Worm (Caenorhabditis elegans) whole organism, L3 larva: ENCODE measurements around the gene F57A8.6.

ENCODE experiments used
- R02D3.7 ChIP-seq: fragments of 150-350 bp; optimal IDR thresholded peaks from 2 replicates; lab custom pipeline; 2014; ENCODE audit warnings: missing biosample characterization, missing genetic modification characterization
- ama-1 ChIP-seq: fragments of 150-350 bp; optimal IDR thresholded peaks from 2 replicates; lab custom pipeline; 2018
- ceh-28 ChIP-seq: fragments of 150-350 bp; optimal IDR thresholded peaks from 2 replicates; lab custom pipeline; 2014; ENCODE audit warnings: missing biosample characterization, missing genetic modification reagents, missing genetic modification characterization
- ceh-82 ChIP-seq: fragments of 150-350 bp; optimal IDR thresholded peaks from 2 replicates; lab custom pipeline; 2014; ENCODE audit warnings: missing biosample characterization, missing genetic modification characterization
- daf-12 ChIP-seq: fragments of 150-350 bp; optimal IDR thresholded peaks from 2 replicates; lab custom pipeline; 2014; ENCODE audit warnings: missing biosample characterization, missing genetic modification reagents, missing genetic modification characterization
- fkh-10 ChIP-seq: sonication (generic microtip); optimal IDR thresholded peaks from 2 replicates; lab custom pipeline; 2017; ENCODE audit warnings: missing biosample characterization, missing genetic modification reagents, missing genetic modification characterization
- nhr-11 ChIP-seq: fragments of 150-350 bp; optimal IDR thresholded peaks from 2 replicates; lab custom pipeline; 2014; ENCODE audit warnings: missing biosample characterization, missing genetic modification characterization
- nhr-23 ChIP-seq: fragments of 150-350 bp; optimal IDR thresholded peaks from 2 replicates; lab custom pipeline; 2014; ENCODE audit warnings: missing biosample characterization, missing genetic modification reagents, missing genetic modification characterization
- nhr-237 ChIP-seq: fragments of 150-350 bp; optimal IDR thresholded peaks from 2 replicates; lab custom pipeline; 2014; ENCODE audit warnings: missing biosample characterization, missing genetic modification characterization
- nhr-67 ChIP-seq: fragments of 150-350 bp; optimal IDR thresholded peaks from 2 replicates; lab custom pipeline; 2014; ENCODE audit warnings: missing biosample characterization, missing genetic modification characterization
- ztf-11 ChIP-seq: fragments of 150-350 bp; optimal IDR thresholded peaks from 2 replicates; lab custom pipeline; 2014; ENCODE audit warnings: missing biosample characterization, missing genetic modification characterization

DNA sequence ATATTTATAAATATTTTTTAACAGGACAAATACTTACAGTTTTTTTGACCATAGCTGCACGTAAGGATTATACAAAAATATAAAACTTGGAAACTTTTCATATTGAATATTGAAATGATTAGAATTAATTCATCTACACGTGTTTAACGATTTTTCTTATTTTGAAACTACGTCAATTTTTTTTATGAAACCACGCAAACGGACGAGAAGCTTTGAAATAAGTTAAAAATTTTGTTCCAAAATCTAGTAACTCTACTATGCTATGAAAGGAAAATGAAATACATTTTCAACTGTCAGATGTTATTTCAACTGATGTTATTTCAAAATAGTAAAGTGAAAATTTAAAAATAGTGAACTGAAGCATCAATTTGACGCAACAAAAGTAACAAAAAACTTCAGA lies at the start of gene F57A8.6:
- TF ChIP-seq nhr-23 (tag; lab: Kevin White, UChicago) (no peak), nhr-11 (no peak), nhr-237 (tag; lab: Kevin White, UChicago) (no peak), ceh-82 (tag; lab: Kevin White, UChicago) (no peak), ceh-28 (tag; lab: Kevin White, UChicago) (no peak), ama-1 (lab: Kevin White, UChicago) (no peak), fkh-10 (GFP tag; lab: Kevin White, UChicago) (no peak), daf-12 (tag; lab: Kevin White, UChicago) (no peak), ztf-11 (tag; lab: Kevin White, UChicago) (no peak), R02D3.7 (no peak), nhr-67 (tag; lab: Kevin White, UChicago) (no peak)
